Fruit fly (Drosophila melanogaster): ENCODE results near the gene Pus1.
A peak's percentile ranks its signal among the peaks of the same experiment; 100 is the strongest.

Gene Pus1

dm6 chr3R:20557415-20558105 lies 34.9 kb downstream of the Pus1 start, which contains the start of the genes DPCoAC and CG5180 (continued):
- peak; percentile 17 for TF ChIP-seq CG8089 (GFP tag; optimal IDR thresholded peaks at IDR 0.05)
- TF ChIP-seq mirr (GFP tag; optimal IDR thresholded peaks at IDR 0.05), result peak; percentile 50
- peak in 1 of 3 experiments; percentile 83 for TF ChIP-seq Stat92E (GFP tag; optimal IDR thresholded peaks at IDR 0.05)
- peak; percentile 34 for TF ChIP-seq abd-A (tag; optimal IDR thresholded peaks at IDR 0.05)
- TF ChIP-seq dati (GFP tag; IDR thresholded peaks at IDR 0.05), result 0 out of 2 replicates have a peak, but pooled peaks have one; percentile 23
- peak; percentile 7 for TF ChIP-seq CG11398 (GFP tag; optimal IDR thresholded peaks at IDR 0.05)
- TF ChIP-seq klu (GFP tag; IDR thresholded peaks at IDR 0.05), result peak; percentile 87
- peak; percentile 61 for TF ChIP-seq Dek (tag; optimal IDR thresholded peaks at IDR 0.05)
- peak; percentile 70 for TF ChIP-seq pho (GFP tag; optimal IDR thresholded peaks at IDR 0.05)
- peak; percentile 59; the same call in 1 of the 2 replicates for TF ChIP-seq CG31441 (GFP tag; IDR thresholded peaks at IDR 0.05)
- TF ChIP-seq CG11695 (GFP tag; IDR thresholded peaks at IDR 0.05), result no peak
- no peak for TF ChIP-seq Fer2 (tag; optimal IDR thresholded peaks at IDR 0.05)
- peak; percentile 44 for TF ChIP-seq repo (GFP tag; optimal IDR thresholded peaks at IDR 0.05)
- peak; percentile 2 for TF ChIP-seq CG10431 (GFP tag; optimal IDR thresholded peaks at IDR 0.05)
- TF ChIP-seq shn (GFP tag; optimal IDR thresholded peaks at IDR 0.05), result peak; percentile 63
- TF ChIP-seq CG17912 (GFP tag; optimal IDR thresholded peaks at IDR 0.05), result peak; percentile 62
- TF ChIP-seq CG32532 (GFP tag; IDR thresholded peaks at IDR 0.05), result peak; percentile 86
- TF ChIP-seq tup (GFP tag; optimal IDR thresholded peaks at IDR 0.05), result peak; percentile 1
- TF ChIP-seq dm (GFP tag; optimal IDR thresholded peaks at IDR 0.05), result peak; percentile 67
- TF ChIP-seq Kr (GFP tag; optimal IDR thresholded peaks at IDR 0.05), result no peak
- TF ChIP-seq unpg (GFP tag; optimal IDR thresholded peaks at IDR 0.05), result peak; percentile 25
- peak; percentile 89 for TF ChIP-seq CG11456 (GFP tag; IDR thresholded peaks at IDR 0.05)
- TF ChIP-seq fru (optimal IDR thresholded peaks at IDR 0.05), result no peak
- TF ChIP-seq CG18476 (GFP tag; optimal IDR thresholded peaks at IDR 0.05), result peak; percentile 1
- TF ChIP-seq gfzf (GFP tag; optimal IDR thresholded peaks at IDR 0.05), result peak; percentile 47
- TF ChIP-seq CG3726 (GFP tag; IDR thresholded peaks at IDR 0.05), result no peak
- peak; percentile 51 for TF ChIP-seq bab2 (GFP tag; optimal IDR thresholded peaks at IDR 0.05)
- peak; percentile 44; the same call in 1 of the 2 replicates for TF ChIP-seq cas (GFP tag; IDR thresholded peaks at IDR 0.05)
- TF ChIP-seq CG11247 (GFP tag; IDR thresholded peaks at IDR 0.05), result peak; percentile 83
- peak; percentile 56 for TF ChIP-seq CG2678 (tag; optimal IDR thresholded peaks at IDR 0.05)
- 0 out of 2 replicates have a peak, but pooled peaks have one; percentile 13 for TF ChIP-seq GATAe (GFP tag; conservative IDR thresholded peaks at IDR 0.05)
- TF ChIP-seq Hey (tag; optimal IDR thresholded peaks at IDR 0.05), result no peak
- TF ChIP-seq kay (GFP tag; optimal IDR thresholded peaks at IDR 0.05), result peak; percentile 5
- peak; percentile 57; the same call in 1 of the 2 replicates for TF ChIP-seq CG32772 (GFP tag; IDR thresholded peaks at IDR 0.05)
- peak; percentile 65; the same call in 2 of the 3 replicates for TF ChIP-seq hb (GFP tag; IDR thresholded peaks at IDR 0.05; ENCODE audit: partially characterized antibody)
- TF ChIP-seq Pdp1 (GFP tag; optimal IDR thresholded peaks at IDR 0.05), result peak; percentile 58 to 59
- peak; percentile 78 for TF ChIP-seq CG2120 (GFP tag; optimal IDR thresholded peaks at IDR 0.05)
- no peak for TF ChIP-seq CG8359 (GFP tag; optimal IDR thresholded peaks at IDR 0.05; ENCODE audit: borderline replicate concordance)
- TF ChIP-seq CG12219 (GFP tag; optimal IDR thresholded peaks at IDR 0.05), result peak; percentile 36
- peak; percentile 48 for TF ChIP-seq fd3F (GFP tag; optimal IDR thresholded peaks at IDR 0.05)
- peak; percentile 11 for TF ChIP-seq pfk (GFP tag; optimal IDR thresholded peaks at IDR 0.05)
- TF ChIP-seq MTF-1 (GFP tag; optimal IDR thresholded peaks at IDR 0.05; ENCODE audit: borderline replicate concordance), result peak; percentile 42
- TF ChIP-seq CG3847 (GFP tag; IDR thresholded peaks at IDR 0.05), result peak; percentile 89
- peak; percentile 41; the same call in 1 of the 2 replicates for TF ChIP-seq ap (GFP tag; IDR thresholded peaks at IDR 0.05)
- peak; percentile 73 for TF ChIP-seq Myb (GFP tag; optimal IDR thresholded peaks at IDR 0.05)
- TF ChIP-seq CG1603 (tag; optimal IDR thresholded peaks at IDR 0.05), result peak; percentile 89
- no peak for TF ChIP-seq pan (optimal IDR thresholded peaks at IDR 0.05)
- TF ChIP-seq pan (GFP tag; optimal IDR thresholded peaks at IDR 0.05 in 1 of 2, IDR thresholded peaks at IDR 0.05 in 1 of 2), result peak in 1 of 2 experiments; percentile 76
- TF ChIP-seq Atf-2 (GFP tag; optimal IDR thresholded peaks at IDR 0.05), result peak; percentile 39

Data from whole organism, embryonic.